Worm (Caenorhabditis elegans) whole organism, late embryonic: ENCODE measurements around the gene clec-7.

Experiments used
- hlh-15 ChIP-seq: sonication (generic microtip); optimal IDR thresholded peaks from 2 replicates; lab custom pipeline; 2016; ENCODE audit warnings: missing genetic modification characterization, missing compliant biosample characterization
- nhr-11 ChIP-seq: fragments of 150-350 bp; optimal IDR thresholded peaks from 2 replicates; lab custom pipeline; 2014; ENCODE audit warnings: missing biosample characterization, missing genetic modification characterization
- tbx-2 ChIP-seq: sonication (generic microtip); optimal IDR thresholded peaks from 2 replicates; lab custom pipeline; 2016; ENCODE audit warnings: missing genetic modification characterization, missing compliant biosample characterization

ce11 chrV:7320909-7321308 lies 7.3 kb upstream of the clec-7 start, which contains the start of gene lmd-4:
- TF ChIP-seq nhr-11 (tag; lab: Kevin White, UChicago), result no peak
- no peak for TF ChIP-seq hlh-15
- TF ChIP-seq tbx-2 (tag; lab: Kevin White, UChicago), result no peak
